In genomic region chr3R:27289638-27290037, dm6 we compare ENCODE assay signal across 1 fruit fly cellular context.
A peak's percentile ranks its signal among the peaks of the same experiment; 100 is the strongest.
TF ChIP-seq lines count a peak whose summit lies in the region.

No protein-coding gene starts in this region.

TF ChIP-seq in whole organism, embryonic, 481 proteins besides CTCF, POLR2A, EP300 and RAD21 (continued from another document):
- TF ChIP-seq al (GFP tag; IDR thresholded peaks at IDR 0.05; lab: Robert Waterston, UW) (peak; percentile 30; the same call in 1 of the 2 replicates), CG1233 (GFP tag; optimal IDR thresholded peaks at IDR 0.05; lab: Kevin White, UChicago) (peak; percentile 4), CG30403 (GFP tag; optimal IDR thresholded peaks at IDR 0.05; lab: Kevin White, UChicago) (peak; percentile 37), Ssrp (tag; optimal IDR thresholded peaks at IDR 0.05; lab: Kevin White, UChicago) (peak; percentile 25), mld (GFP tag; IDR thresholded peaks at IDR 0.05; lab: Robert Waterston, UW; ENCODE audit: partially characterized antibody) (no peak), Rfx (GFP tag; IDR thresholded peaks at IDR 0.05; lab: Robert Waterston, UW) (peak; percentile 75), pnt (GFP tag; optimal IDR thresholded peaks at IDR 0.05; lab: Kevin White, UChicago) (peak; percentile 10), luna (GFP tag; optimal IDR thresholded peaks at IDR 0.05; lab: Kevin White, UChicago) (no peak), nmo (GFP tag; optimal IDR thresholded peaks at IDR 0.05; lab: Kevin White, UChicago) (peak; percentile 37), bigmax (GFP tag; optimal IDR thresholded peaks at IDR 0.05; lab: Kevin White, UChicago) (no peak), CG31441 (GFP tag; IDR thresholded peaks at IDR 0.05; lab: Robert Waterston, UW) (peak; percentile 22; the same call in 1 of the 2 replicates), en (GFP tag; optimal IDR thresholded peaks at IDR 0.05; lab: Kevin White, UChicago) (no peak), CG4282 (GFP tag; optimal IDR thresholded peaks at IDR 0.05; lab: Kevin White, UChicago) (no peak), Spps (tag; optimal IDR thresholded peaks at IDR 0.05; lab: Kevin White, UChicago) (no peak), CG11560 (tag; IDR thresholded peaks at IDR 0.05; lab: Robert Waterston, UW) (no peak), B-H1 (GFP tag; IDR thresholded peaks at IDR 0.05; lab: Robert Waterston, UW) (no peak), CG14050 (GFP tag; IDR thresholded peaks at IDR 0.05; lab: Robert Waterston, UW) (no peak), pan (optimal IDR thresholded peaks at IDR 0.05; lab: Kevin White, UChicago) (no peak), pan (GFP tag; optimal IDR thresholded peaks at IDR 0.05 in 1 of 2, IDR thresholded peaks at IDR 0.05 in 1 of 2) (no peak), CG3407 (GFP tag; optimal IDR thresholded peaks at IDR 0.05; lab: Kevin White, UChicago) (no peak), CG9609 (GFP tag; optimal IDR thresholded peaks at IDR 0.05; lab: Kevin White, UChicago) (no peak), Sox102F (GFP tag; optimal IDR thresholded peaks at IDR 0.05; lab: Kevin White, UChicago) (peak; percentile 23), ewg (GFP tag; optimal IDR thresholded peaks at IDR 0.05; lab: Kevin White, UChicago) (no peak), ro (GFP tag; IDR thresholded peaks at IDR 0.05; lab: Robert Waterston, UW) (no peak), Sry-δ (GFP tag; optimal IDR thresholded peaks at IDR 0.05; lab: Kevin White, UChicago) (no peak), Hmx (GFP tag; optimal IDR thresholded peaks at IDR 0.05; lab: Kevin White, UChicago) (no peak), fu2 (GFP tag; optimal IDR thresholded peaks at IDR 0.05; lab: Kevin White, UChicago) (no peak), HmgZ (tag; optimal IDR thresholded peaks at IDR 0.05; lab: Kevin White, UChicago) (peak; percentile 10), jing (GFP tag; optimal IDR thresholded peaks at IDR 0.05; lab: Kevin White, UChicago) (no peak), caup (GFP tag; optimal IDR thresholded peaks at IDR 0.05; lab: Kevin White, UChicago; ENCODE audit: severe bottlenecking) (no peak), trh (GFP tag; optimal IDR thresholded peaks at IDR 0.05; lab: Kevin White, UChicago) (no peak), CG34224 (GFP tag; IDR thresholded peaks at IDR 0.05; lab: Robert Waterston, UW; ENCODE audit: partially characterized antibody) (no peak), BtbVII (GFP tag; optimal IDR thresholded peaks at IDR 0.05; lab: Kevin White, UChicago) (peak; percentile 12), CG17328 (GFP tag; IDR thresholded peaks at IDR 0.05; lab: Robert Waterston, UW) (no peak), CG34422 (GFP tag; IDR thresholded peaks at IDR 0.05; lab: Robert Waterston, UW) (peak; percentile 36; the same call in 1 of the 3 replicates), CG7928 (GFP tag; optimal IDR thresholded peaks at IDR 0.05; lab: Kevin White, UChicago) (no peak), Fer3 (tag; optimal IDR thresholded peaks at IDR 0.05; lab: Kevin White, UChicago) (peak; percentile 58), run (tag; optimal IDR thresholded peaks at IDR 0.05; lab: Kevin White, UChicago) (no peak), cg (GFP tag; optimal IDR thresholded peaks at IDR 0.05; lab: Kevin White, UChicago) (no peak), nau (GFP tag; optimal IDR thresholded peaks at IDR 0.05; lab: Kevin White, UChicago) (no peak), Mes4 (GFP tag; optimal IDR thresholded peaks at IDR 0.05; lab: Kevin White, UChicago) (no peak), tx (GFP tag; optimal IDR thresholded peaks at IDR 0.05; lab: Kevin White, UChicago) (no peak), MESR4 (GFP tag; optimal IDR thresholded peaks at IDR 0.05; lab: Kevin White, UChicago) (no peak), CG3838 (GFP tag; optimal IDR thresholded peaks at IDR 0.05; lab: Kevin White, UChicago) (no peak), Scr (GFP tag; IDR thresholded peaks at IDR 0.05; lab: Robert Waterston, UW; ENCODE audit: partially characterized antibody) (no peak), CG1647 (GFP tag; optimal IDR thresholded peaks at IDR 0.05; lab: Kevin White, UChicago) (no peak), CG8765 (GFP tag; IDR thresholded peaks at IDR 0.05; lab: Robert Waterston, UW) (peak; percentile 30; the same call in 1 of the 2 replicates), dimm (GFP tag; IDR thresholded peaks at IDR 0.05; lab: Robert Waterston, UW) (no peak), CG17912 (GFP tag; optimal IDR thresholded peaks at IDR 0.05; lab: Kevin White, UChicago) (no peak), CG5180 (GFP tag; optimal IDR thresholded peaks at IDR 0.05; lab: Kevin White, UChicago) (no peak), CG12744 (GFP tag; optimal IDR thresholded peaks at IDR 0.05; lab: Kevin White, UChicago) (no peak), CG14860 (GFP tag; IDR thresholded peaks at IDR 0.05; lab: Robert Waterston, UW; ENCODE audit: partially characterized antibody) (no peak), CG4617 (GFP tag; optimal IDR thresholded peaks at IDR 0.05; lab: Kevin White, UChicago; ENCODE audit: borderline replicate concordance) (no peak), Ravus (GFP tag; IDR thresholded peaks at IDR 0.05; lab: Robert Waterston, UW) (no peak), CG1024 (GFP tag; IDR thresholded peaks at IDR 0.05; lab: Robert Waterston, UW) (no peak), CG11504 (tag; optimal IDR thresholded peaks at IDR 0.05; lab: Kevin White, UChicago) (peak; percentile 56), CG1529 (GFP tag; optimal IDR thresholded peaks at IDR 0.05; lab: Kevin White, UChicago) (no peak), CG33557 (GFP tag; optimal IDR thresholded peaks at IDR 0.05; lab: Kevin White, UChicago) (peak; percentile 8), CrebB (tag; optimal IDR thresholded peaks at IDR 0.05; lab: Kevin White, UChicago) (peak; percentile 26), bsh (GFP tag; optimal IDR thresholded peaks at IDR 0.05; lab: Kevin White, UChicago) (peak in 1 of 2 experiments; percentile 64), cad (GFP tag; optimal IDR thresholded peaks at IDR 0.05; lab: Kevin White, UChicago) (no peak), CG3065 (GFP tag; optimal IDR thresholded peaks at IDR 0.05; lab: Kevin White, UChicago) (no peak), eyg (GFP tag; optimal IDR thresholded peaks at IDR 0.05; lab: Kevin White, UChicago) (no peak), Lhr (GFP tag; optimal IDR thresholded peaks at IDR 0.05; lab: Kevin White, UChicago) (no peak), CG9727 (GFP tag; optimal IDR thresholded peaks at IDR 0.05; lab: Kevin White, UChicago) (peak; percentile 15), CG1602 (GFP tag; optimal IDR thresholded peaks at IDR 0.05; lab: Kevin White, UChicago) (no peak), D19A (tag; optimal IDR thresholded peaks at IDR 0.05; lab: Kevin White, UChicago) (peak; percentile 21), Tbp (GFP tag; optimal IDR thresholded peaks at IDR 0.05; lab: Kevin White, UChicago) (no peak), CG9437 (GFP tag; optimal IDR thresholded peaks at IDR 0.05; lab: Kevin White, UChicago) (no peak), CG15011 (GFP tag; optimal IDR thresholded peaks at IDR 0.05; lab: Kevin White, UChicago) (no peak), Dfd (GFP tag; optimal IDR thresholded peaks at IDR 0.05; lab: Kevin White, UChicago) (no peak), Fer1 (GFP tag; optimal IDR thresholded peaks at IDR 0.05; lab: Kevin White, UChicago) (peak; percentile 51), CG2120 (GFP tag; optimal IDR thresholded peaks at IDR 0.05; lab: Kevin White, UChicago) (peak; percentile 73), CG15696 (tag; optimal IDR thresholded peaks at IDR 0.05; lab: Kevin White, UChicago) (peak; percentile 51), ham (GFP tag; IDR thresholded peaks at IDR 0.05; lab: Robert Waterston, UW) (no peak), CG8388 (GFP tag; optimal IDR thresholded peaks at IDR 0.05; lab: Kevin White, UChicago) (peak; percentile 21), dmrt11E (tag; optimal IDR thresholded peaks at IDR 0.05; lab: Kevin White, UChicago) (peak; percentile 27), CG33213 (GFP tag; optimal IDR thresholded peaks at IDR 0.05; lab: Kevin White, UChicago) (no peak), CG9817 (tag; optimal IDR thresholded peaks at IDR 0.05; lab: Kevin White, UChicago) (peak; percentile 2), CG6813 (GFP tag; optimal IDR thresholded peaks at IDR 0.05; lab: Kevin White, UChicago) (peak; percentile 24), Med (GFP tag; lab: Kevin White, UChicago) (peak; percentile 93), Blimp-1 (GFP tag; optimal IDR thresholded peaks at IDR 0.05; lab: Kevin White, UChicago) (peak; percentile 60), CG17612 (GFP tag; IDR thresholded peaks at IDR 0.05; lab: Robert Waterston, UW) (no peak), CG6175 (GFP tag; IDR thresholded peaks at IDR 0.05; lab: Robert Waterston, UW) (no peak), sug (tag; optimal IDR thresholded peaks at IDR 0.05; lab: Kevin White, UChicago) (no peak), Dref (GFP tag; IDR thresholded peaks at IDR 0.05; lab: Robert Waterston, UW) (no peak), Awh (GFP tag; IDR thresholded peaks at IDR 0.05; lab: Robert Waterston, UW) (no peak), Hmr (GFP tag; optimal IDR thresholded peaks at IDR 0.05; lab: Kevin White, UChicago) (peak; percentile 29), chinmo (GFP tag; IDR thresholded peaks at IDR 0.05; lab: Robert Waterston, UW; ENCODE audit: partially characterized antibody) (no peak), jigr1 (GFP tag; IDR thresholded peaks at IDR 0.05; lab: Robert Waterston, UW) (no peak), CG2678 (tag; optimal IDR thresholded peaks at IDR 0.05; lab: Kevin White, UChicago) (peak; percentile 69), CG6765 (GFP tag; optimal IDR thresholded peaks at IDR 0.05; lab: Kevin White, UChicago) (no peak), CG8478 (optimal IDR thresholded peaks at IDR 0.05; lab: Kevin White, UChicago) (no peak), Hr39 (optimal IDR thresholded peaks at IDR 0.05; lab: Kevin White, UChicago) (no peak), Ptx1 (GFP tag; IDR thresholded peaks at IDR 0.05; lab: Robert Waterston, UW) (peak; percentile 31; the same call in 1 of the 2 replicates), CG2116 (GFP tag; optimal IDR thresholded peaks at IDR 0.05; lab: Kevin White, UChicago) (no peak), sima (GFP tag; optimal IDR thresholded peaks at IDR 0.05; lab: Kevin White, UChicago) (no peak), CG7839 (tag; optimal IDR thresholded peaks at IDR 0.05; lab: Kevin White, UChicago) (peak; percentile 61), CG12071 (GFP tag; optimal IDR thresholded peaks at IDR 0.05; lab: Kevin White, UChicago) (peak; percentile 40), tap (tag; optimal IDR thresholded peaks at IDR 0.05; lab: Kevin White, UChicago) (no peak), CG32532 (GFP tag; IDR thresholded peaks at IDR 0.05; lab: Robert Waterston, UW) (peak; percentile 80), mirr (GFP tag; optimal IDR thresholded peaks at IDR 0.05; lab: Kevin White, UChicago) (no peak), CG10543 (GFP tag; optimal IDR thresholded peaks at IDR 0.05; lab: Kevin White, UChicago) (peak; percentile 37), Dp (GFP tag; optimal IDR thresholded peaks at IDR 0.05; lab: Kevin White, UChicago) (no peak), CG43689 (GFP tag; IDR thresholded peaks at IDR 0.05; lab: Robert Waterston, UW) (no peak), CG6689 (GFP tag; IDR thresholded peaks at IDR 0.05; lab: Robert Waterston, UW) (no peak), gro (GFP tag; optimal IDR thresholded peaks at IDR 0.05; lab: Kevin White, UChicago) (peak; percentile 1), CG34376 (GFP tag; optimal IDR thresholded peaks at IDR 0.05; lab: Kevin White, UChicago) (no peak), Atf3 (GFP tag; optimal IDR thresholded peaks at IDR 0.05; lab: Kevin White, UChicago) (no peak), CG16863 (GFP tag; optimal IDR thresholded peaks at IDR 0.05; lab: Kevin White, UChicago) (no peak), CG8290 (GFP tag; optimal IDR thresholded peaks at IDR 0.05; lab: Kevin White, UChicago) (peak; percentile 7), CG8290 (tag; optimal IDR thresholded peaks at IDR 0.05; lab: Kevin White, UChicago) (peak in 1 of 2 experiments; percentile 56), dm (GFP tag; optimal IDR thresholded peaks at IDR 0.05; lab: Kevin White, UChicago) (no peak), sd (tag; optimal IDR thresholded peaks at IDR 0.05; lab: Kevin White, UChicago) (peak; percentile 36), chif (GFP tag; optimal IDR thresholded peaks at IDR 0.05; lab: Kevin White, UChicago) (no peak), CG11723 (GFP tag; optimal IDR thresholded peaks at IDR 0.05; lab: Kevin White, UChicago) (peak; percentile 11), NC2β (GFP tag; optimal IDR thresholded peaks at IDR 0.05; lab: Kevin White, UChicago) (no peak), repo (GFP tag; optimal IDR thresholded peaks at IDR 0.05; lab: Kevin White, UChicago) (no peak), CG14014 (GFP tag; IDR thresholded peaks at IDR 0.05; lab: Robert Waterston, UW) (0 out of 2 replicates have a peak, but pooled peaks have one; percentile 35), maf-S (GFP tag; optimal IDR thresholded peaks at IDR 0.05; lab: Kevin White, UChicago) (no peak), CG12659 (GFP tag; optimal IDR thresholded peaks at IDR 0.05; lab: Kevin White, UChicago) (no peak), CG7271 (tag; optimal IDR thresholded peaks at IDR 0.05; lab: Kevin White, UChicago) (no peak), ranshi (GFP tag; IDR thresholded peaks at IDR 0.05; lab: Robert Waterston, UW) (peak; percentile 34; the same call in 1 of the 2 replicates), gcm (GFP tag; optimal IDR thresholded peaks at IDR 0.05; lab: Kevin White, UChicago) (no peak), Hr51 (GFP tag; optimal IDR thresholded peaks at IDR 0.05; lab: Kevin White, UChicago) (peak in 1 of 2 experiments; percentile 1), hb (GFP tag; IDR thresholded peaks at IDR 0.05; lab: Robert Waterston, UW; ENCODE audit: partially characterized antibody) (no peak), B-H2 (GFP tag; optimal IDR thresholded peaks at IDR 0.05; lab: Kevin White, UChicago) (no peak), zen (tag; optimal IDR thresholded peaks at IDR 0.05; lab: Kevin White, UChicago) (no peak), sc (optimal IDR thresholded peaks at IDR 0.05; lab: Kevin White, UChicago) (no peak), sc (GFP tag; optimal IDR thresholded peaks at IDR 0.05; lab: Kevin White, UChicago) (no peak)
